Worm (Caenorhabditis elegans) whole organism, young adult: ENCODE data around the gene hid-1.

Experiments used
- B0336.3 ChIP-seq: fragments of 200-800 bp; sonication (Bioruptor generic); IDR thresholded peaks from 2 replicates; pipeline ENCODE4 v1.3.6; 2022; ENCODE audit warnings: missing genetic modification characterization, missing compliant biosample characterization
- D2030.7 ChIP-seq: fragments of 200-800 bp; sonication (Bioruptor generic); IDR thresholded peaks from 2 replicates; pipeline ENCODE4 v1.3.6; 2022; ENCODE audit warnings: missing genetic modification reagents, missing genetic modification characterization, missing compliant biosample characterization
- F10E7.11 ChIP-seq: sonication (generic microtip); optimal IDR thresholded peaks from 2 replicates; lab custom pipeline; 2017; ENCODE audit warnings: mild to moderate bottlenecking, missing genetic modification characterization, moderate library complexity, missing compliant biosample characterization
- F37B4.10 ChIP-seq: fragments of 200-800 bp; sonication (Bioruptor generic); IDR thresholded peaks from 2 replicates; pipeline ENCODE4 v1.3.6; 2022; ENCODE audit warnings: missing genetic modification characterization, missing compliant biosample characterization
- F49E8.2 ChIP-seq: sonication (generic microtip); optimal IDR thresholded peaks from 3 replicates; lab custom pipeline; 2017; ENCODE audit warnings: missing genetic modification characterization, mild to moderate bottlenecking, missing compliant biosample characterization, antibody characterized with exemption, moderate library complexity; ENCODE audit not compliant: insufficient read depth
- F52B5.7 ChIP-seq: sonication (generic microtip); optimal IDR thresholded peaks from 2 replicates; lab custom pipeline; 2016; ENCODE audit warnings: mild to moderate bottlenecking, missing genetic modification characterization, missing compliant biosample characterization
- K11D2.4 ChIP-seq: fragments of 200-800 bp; sonication (Bioruptor generic); IDR thresholded peaks from 2 replicates; pipeline ENCODE4 v1.3.6; 2022; ENCODE audit warnings: missing genetic modification reagents, missing genetic modification characterization, missing compliant biosample characterization
- T07F8.4 ChIP-seq: sonication (generic microtip); optimal IDR thresholded peaks from 2 replicates; lab custom pipeline; 2016; ENCODE audit warnings: mild to moderate bottlenecking, missing genetic modification characterization, moderate library complexity, missing compliant biosample characterization
- T26A5.8 ChIP-seq: sonication (generic microtip); optimal IDR thresholded peaks from 2 replicates; lab custom pipeline; 2016; ENCODE audit warnings: missing genetic modification characterization, missing compliant biosample characterization
- Y56A3A.18 ChIP-seq: fragments of 200-800 bp; sonication (Bioruptor generic); IDR thresholded peaks from 2 replicates; pipeline ENCODE4 v1.3.6; 2022; ENCODE audit warnings: missing genetic modification reagents, missing genetic modification characterization, missing compliant biosample characterization
- Y79H2A.3 ChIP-seq: fragments of 200-800 bp; sonication (Bioruptor generic); conservative IDR thresholded peaks from 2 replicates; pipeline ENCODE4 v1.3.6; 2022; ENCODE audit warnings: missing genetic modification reagents, missing genetic modification characterization, missing compliant biosample characterization
- aptf-3 ChIP-seq: fragments of 200-800 bp; sonication (Bioruptor generic); IDR thresholded peaks from 2 replicates; pipeline ENCODE4 v1.3.6; 2022; ENCODE audit warnings: missing genetic modification characterization, missing compliant biosample characterization
- attf-3 ChIP-seq: fragments of 200-800 bp; sonication (Bioruptor generic); conservative IDR thresholded peaks from 2 replicates; pipeline ENCODE4 v1.3.6; 2022; ENCODE audit warnings: missing genetic modification reagents, missing genetic modification characterization, missing compliant biosample characterization
- attf-5 ChIP-seq: fragments of 200-800 bp; sonication (Bioruptor generic); optimal IDR thresholded peaks from 2 replicates; lab custom pipeline; 2018; ENCODE audit warnings: mild to moderate bottlenecking, missing genetic modification characterization, missing compliant biosample characterization
- attf-6 ChIP-seq: fragments of 200-800 bp; sonication (Bioruptor generic); IDR thresholded peaks from 2 replicates; pipeline ENCODE4 v1.3.6; 2022; ENCODE audit warnings: missing genetic modification reagents, missing genetic modification characterization, missing compliant biosample characterization
- bed-1 ChIP-seq: fragments of 200-800 bp; sonication (Bioruptor generic); IDR thresholded peaks from 2 replicates; pipeline ENCODE4 v1.3.6; 2022; ENCODE audit warnings: missing genetic modification reagents, missing genetic modification characterization, missing compliant biosample characterization
- bed-2 ChIP-seq: fragments of 200-800 bp; sonication (Bioruptor generic); IDR thresholded peaks from 2 replicates; pipeline ENCODE4 v1.3.6; 2022; ENCODE audit warnings: missing genetic modification reagents, missing genetic modification characterization, missing compliant biosample characterization
- cebp-2 ChIP-seq: fragments of 200-800 bp; sonication (Bioruptor generic); IDR thresholded peaks from 2 replicates; pipeline ENCODE4 v1.3.6; 2022; ENCODE audit warnings: missing genetic modification characterization, missing compliant biosample characterization
- ceh-58 ChIP-seq: fragments of 200-800 bp; sonication (Bioruptor generic); IDR thresholded peaks from 2 replicates; pipeline ENCODE4 v1.3.6; 2022; ENCODE audit warnings: missing genetic modification characterization, missing compliant biosample characterization
- chd-7 ChIP-seq: sonication (generic microtip); optimal IDR thresholded peaks from 2 replicates; lab custom pipeline; 2016; ENCODE audit warnings: mild to moderate bottlenecking, missing genetic modification characterization, moderate library complexity, missing compliant biosample characterization
- dox-1 ChIP-seq: fragments of 200-800 bp; sonication (Bioruptor generic); IDR thresholded peaks from 2 replicates; pipeline ENCODE4 v1.3.6; 2022; ENCODE audit warnings: missing genetic modification reagents, missing genetic modification characterization, missing compliant biosample characterization
- egl-18 ChIP-seq: fragments of 200-800 bp; sonication (Bioruptor generic); IDR thresholded peaks from 2 replicates; pipeline ENCODE4 v1.3.6; 2022; ENCODE audit warnings: missing genetic modification reagents, missing genetic modification characterization, missing compliant biosample characterization
- egrh-3 ChIP-seq: fragments of 200-800 bp; sonication (Bioruptor generic); IDR thresholded peaks from 2 replicates; pipeline ENCODE4 v1.3.6; 2022; ENCODE audit warnings: missing genetic modification reagents, missing genetic modification characterization, missing compliant biosample characterization
- hlh-12 ChIP-seq: sonication (generic microtip); optimal IDR thresholded peaks from 2 replicates; lab custom pipeline; 2016; ENCODE audit warnings: missing genetic modification characterization, missing compliant biosample characterization
- hrde-1 ChIP-seq: sonication (generic microtip); optimal IDR thresholded peaks from 2 replicates; lab custom pipeline; 2016; ENCODE audit warnings: missing genetic modification characterization, mild to moderate bottlenecking, missing compliant biosample characterization, moderate library complexity, missing genotype, missing genetic modification reagents, borderline replicate concordance
- lin-35 ChIP-seq, 3 experiments: fragments of 150-350 bp in 2 of 3; sonication (generic microtip) in 1 of 3; optimal IDR thresholded peaks; 2 replicates each; lab custom pipeline; 2014 to 2018; ENCODE audit warnings: missing biosample characterization in 3 of 3, missing genetic modification characterization in 3 of 3, missing genetic modification reagents in 3 of 3
- lin-54 ChIP-seq: fragments of 200-800 bp; sonication (Bioruptor generic); optimal IDR thresholded peaks from 2 replicates; lab custom pipeline; 2018; ENCODE audit warnings: mild to moderate bottlenecking, missing genetic modification characterization, missing compliant biosample characterization
- lir-1 ChIP-seq: fragments of 200-800 bp; sonication (Bioruptor generic); conservative IDR thresholded peaks from 2 replicates; pipeline ENCODE4 v1.3.6; 2022; ENCODE audit warnings: missing genetic modification reagents, missing genetic modification characterization, missing compliant biosample characterization
- madf-6 ChIP-seq: fragments of 200-800 bp; sonication (Bioruptor generic); IDR thresholded peaks from 2 replicates; pipeline ENCODE4 v1.3.6; 2022; ENCODE audit warnings: missing genetic modification reagents, missing genetic modification characterization, missing compliant biosample characterization
- mxl-1 ChIP-seq: sonication (generic microtip); optimal IDR thresholded peaks from 2 replicates; lab custom pipeline; 2016; ENCODE audit warnings: missing genetic modification characterization, missing compliant biosample characterization
- nfya-1 ChIP-seq: sonication (generic microtip); optimal IDR thresholded peaks from 2 replicates; lab custom pipeline; 2017; ENCODE audit warnings: antibody characterized with exemption, missing compliant biosample characterization, missing genetic modification characterization, borderline replicate concordance; ENCODE audit not compliant: insufficient read depth
- nfyb-1 ChIP-seq: fragments of 200-800 bp; sonication (Bioruptor generic); IDR thresholded peaks from 2 replicates; pipeline ENCODE4 v1.3.6; 2022; ENCODE audit warnings: missing genetic modification reagents, missing genetic modification characterization, missing compliant biosample characterization
- nhr-120 ChIP-seq: fragments of 200-800 bp; sonication (Bioruptor generic); IDR thresholded peaks from 2 replicates; pipeline ENCODE4 v1.3.6; 2022; ENCODE audit warnings: missing genetic modification characterization, missing compliant biosample characterization
- nhr-179 ChIP-seq: sonication (generic microtip); optimal IDR thresholded peaks from 2 replicates; lab custom pipeline; 2016; ENCODE audit warnings: mild to moderate bottlenecking, missing genetic modification characterization, missing compliant biosample characterization
- pbrm-1 ChIP-seq: fragments of 200-800 bp; sonication (Bioruptor generic); IDR thresholded peaks from 2 replicates; pipeline ENCODE4 v1.3.6; 2022; ENCODE audit warnings: missing genetic modification reagents, missing genetic modification characterization, missing compliant biosample characterization
- sdz-38 ChIP-seq: sonication (generic microtip); optimal IDR thresholded peaks from 2 replicates; lab custom pipeline; 2016; ENCODE audit warnings: missing genotype, missing genetic modification characterization, missing compliant biosample characterization
- snpc-3.4 ChIP-seq: sonication (generic microtip); optimal IDR thresholded peaks from 2 replicates; lab custom pipeline; 2017; ENCODE audit warnings: missing genetic modification characterization, mild to moderate bottlenecking, missing compliant biosample characterization, antibody characterized with exemption, moderate library complexity, missing genotype, missing genetic modification reagents
- tbp1 ChIP-seq: fragments of 200-800 bp; sonication (Bioruptor generic); optimal IDR thresholded peaks from 2 replicates; lab custom pipeline; 2018; ENCODE audit warnings: mild to moderate bottlenecking, missing genetic modification characterization, missing compliant biosample characterization
- unc-130 ChIP-seq: sonication (generic microtip); optimal IDR thresholded peaks from 2 replicates; lab custom pipeline; 2016; ENCODE audit warnings: missing genetic modification reagents, missing genetic modification characterization, missing compliant biosample characterization
- xnd-1 ChIP-seq: sonication (generic microtip); optimal IDR thresholded peaks from 2 replicates; lab custom pipeline; 2016; ENCODE audit warnings: missing genotype, missing genetic modification reagents, missing genetic modification characterization, missing compliant biosample characterization
- zim-3 ChIP-seq: sonication (generic microtip); optimal IDR thresholded peaks from 2 replicates; lab custom pipeline; 2017; ENCODE audit warnings: mild to moderate bottlenecking, missing genetic modification characterization, moderate library complexity, missing compliant biosample characterization

hid-1 gene

ce11 chrX:2531276-2531675 lies 42.4 kb downstream of the hid-1 start (continued):
- TF ChIP-seq lin-35 (GFP tag; optimal IDR thresholded peaks at IDR 0.05; lab: Kevin White, UChicago) (peak in 1 of 3 experiments; percentile 16), zim-3 (tag; lab: Kevin White, UChicago) (peak; percentile 68), attf-3 (GFP tag; lab: Robert Waterston, UW) (no peak), Y56A3A.18 (GFP tag; lab: Robert Waterston, UW) (0 out of 2 replicates have a peak, but pooled peaks have one; percentile 58), xnd-1 (tag; lab: Kevin White, UChicago) (no peak), snpc-3.4 (tag; lab: Kevin White, UChicago) (no peak), D2030.7 (GFP tag; lab: Robert Waterston, UW) (peak; percentile 58), F10E7.11 (tag; lab: Kevin White, UChicago) (no peak), T26A5.8 (tag; lab: Kevin White, UChicago) (no peak), lir-1 (no peak), K11D2.4 (GFP tag; lab: Robert Waterston, UW) (no peak), Y79H2A.3 (GFP tag; lab: Robert Waterston, UW) (no peak), hlh-12 (tag; lab: Kevin White, UChicago) (no peak), nfyb-1 (GFP tag; lab: Robert Waterston, UW) (peak; percentile 87), F52B5.7 (no peak), attf-6 (GFP tag; lab: Robert Waterston, UW) (no peak), B0336.3 (no peak), nhr-179 (tag; lab: Kevin White, UChicago) (peak; percentile 73), bed-2 (GFP tag; lab: Robert Waterston, UW) (no peak), egrh-3 (GFP tag; lab: Robert Waterston, UW) (no peak), madf-6 (GFP tag; lab: Robert Waterston, UW) (peak; percentile 47; the same call in 1 of the 2 replicates), chd-7 (tag; lab: Kevin White, UChicago) (peak; percentile 63), attf-5 (peak; percentile 20), nhr-120 (GFP tag; lab: Robert Waterston, UW) (no peak), nfya-1 (tag; lab: Kevin White, UChicago) (no peak), unc-130 (GFP tag; lab: Kevin White, UChicago) (peak; percentile 13), cebp-2 (GFP tag; lab: Robert Waterston, UW) (0 out of 2 replicates have a peak, but pooled peaks have one; percentile 12), T07F8.4 (tag; lab: Kevin White, UChicago) (peak; percentile 58), F49E8.2 (tag; lab: Kevin White, UChicago) (no peak), dox-1 (peak; percentile 66; the same call in 1 of the 2 replicates), aptf-3 (GFP tag; lab: Robert Waterston, UW) (peak; percentile 71; the same call in 1 of the 2 replicates), sdz-38 (no peak), hrde-1 (tag; lab: Kevin White, UChicago) (no peak)

ce11 chrX:2532357-2532756 lies 43.5 kb downstream of the hid-1 start, which contains the start of gene tbc-12:
TSS of gene tbc-12 (minus strand) at chrX:2532457.
- TF ChIP-seq tbp1 (GFP tag; lab: Kevin White, UChicago) (no peak), ceh-58 (GFP tag; lab: Robert Waterston, UW) (no peak), pbrm-1 (GFP tag; lab: Robert Waterston, UW) (no peak), F37B4.10 (GFP tag; lab: Robert Waterston, UW) (no peak), bed-1 (GFP tag; lab: Robert Waterston, UW) (no peak), madf-6 (GFP tag; lab: Robert Waterston, UW) (no peak), egl-18 (no peak), mxl-1 (tag; lab: Kevin White, UChicago) (no peak), lin-54 (no peak)
- TF ChIP-seq, all 124 proteins: peak for 0
